Fruit fly (Drosophila melanogaster) whole organism, embryonic: ENCODE measurements around the gene p23.

ENCODE experiments used
- Asciz ChIP-seq: fragments of 200-800 bp; sonication (Bioruptor generic); optimal IDR thresholded peaks from 2 replicates; lab custom pipeline; 2017; ENCODE audit warnings: missing biosample characterization, mild to moderate bottlenecking, missing genetic modification characterization, missing genetic modification reagents
- Atf3 ChIP-seq: fragments of 200-800 bp; sonication (Bioruptor generic); optimal IDR thresholded peaks from 3 replicates; lab custom pipeline; 2016; ENCODE audit warnings: missing biosample characterization, missing genetic modification characterization
- Blimp-1 ChIP-seq: fragments of 200-800 bp; sonication (Bioruptor generic); optimal IDR thresholded peaks from 3 replicates; lab custom pipeline; 2018; ENCODE audit warnings: missing biosample characterization, missing genetic modification characterization, mild to moderate bottlenecking, moderate library complexity, missing genetic modification reagents
- C15 ChIP-seq: fragments of 200-800 bp; sonication (Bioruptor generic); IDR thresholded peaks from 3 replicates; pipeline ENCODE4 v1.3.6; 2022; ENCODE audit warnings: missing biosample characterization, missing genetic modification characterization
- CG11456 ChIP-seq: fragments of 200-800 bp; sonication (Bioruptor generic); IDR thresholded peaks from 3 replicates; pipeline ENCODE4 v1.3.6; 2022; ENCODE audit warnings: missing biosample characterization, missing genetic modification characterization
- CG11723 ChIP-seq: fragments of 200-800 bp; sonication (Bioruptor generic); optimal IDR thresholded peaks from 2 replicates; lab custom pipeline; 2017; ENCODE audit warnings: missing biosample characterization, mild to moderate bottlenecking, missing genetic modification characterization
- CG12769 ChIP-seq: fragments of 200-800 bp; sonication (Bioruptor generic); optimal IDR thresholded peaks from 2 replicates; lab custom pipeline; 2019; ENCODE audit warnings: missing biosample characterization, mild to moderate bottlenecking, missing genetic modification characterization, moderate library complexity
- CG17359 ChIP-seq: fragments of 200-800 bp; sonication (Bioruptor generic); optimal IDR thresholded peaks from 3 replicates; lab custom pipeline; 2018; ENCODE audit warnings: missing biosample characterization, mild to moderate bottlenecking, missing genetic modification characterization, moderate library complexity
- CG2129 ChIP-seq: fragments of 200-800 bp; sonication (Bioruptor generic); IDR thresholded peaks from 2 replicates; pipeline ENCODE4 v1.3.6; 2022; ENCODE audit warnings: missing biosample characterization, missing genetic modification characterization; ENCODE audit not compliant: partially characterized antibody
- CG2875 ChIP-seq: fragments of 200-800 bp; sonication (Bioruptor generic); optimal IDR thresholded peaks from 2 replicates; lab custom pipeline; 2017; ENCODE audit warnings: missing biosample characterization, mild to moderate bottlenecking, missing genetic modification characterization, missing genetic modification reagents
- CG30431 ChIP-seq: fragments of 200-800 bp; sonication (Bioruptor generic); optimal IDR thresholded peaks from 2 replicates; lab custom pipeline; 2017; ENCODE audit warnings: missing biosample characterization, missing genetic modification characterization
- CG31365 ChIP-seq: fragments of 200-800 bp; sonication (Bioruptor generic); optimal IDR thresholded peaks from 2 replicates; lab custom pipeline; 2018; ENCODE audit warnings: missing biosample characterization, mild to moderate bottlenecking, missing genetic modification characterization
- CG31441 ChIP-seq: fragments of 200-800 bp; sonication (Bioruptor generic); IDR thresholded peaks from 2 replicates; pipeline ENCODE4 v1.3.6; 2022; ENCODE audit warnings: missing biosample characterization, missing genetic modification characterization
- CG33557 ChIP-seq: fragments of 200-800 bp; sonication (Bioruptor generic); optimal IDR thresholded peaks from 2 replicates; lab custom pipeline; 2019; ENCODE audit warnings: missing biosample characterization, mild to moderate bottlenecking, missing genetic modification characterization, moderate library complexity
- CG3995 ChIP-seq: fragments of 200-800 bp; sonication (Bioruptor generic); optimal IDR thresholded peaks from 3 replicates; lab custom pipeline; 2016; ENCODE audit warnings: missing biosample characterization, missing genetic modification characterization
- CG6654 ChIP-seq: fragments of 200-800 bp; sonication (Bioruptor generic); optimal IDR thresholded peaks from 2 replicates; lab custom pipeline; 2017; ENCODE audit warnings: missing biosample characterization, mild to moderate bottlenecking, missing genetic modification characterization
- CG6791 ChIP-seq: fragments of 200-800 bp; sonication (Bioruptor generic); IDR thresholded peaks from 3 replicates; pipeline ENCODE4 v1.3.6; 2022; ENCODE audit warnings: missing biosample characterization, missing genetic modification characterization; ENCODE audit not compliant: partially characterized antibody
- CG7357 ChIP-seq: fragments of 200-800 bp; sonication (Bioruptor generic); IDR thresholded peaks from 3 replicates; pipeline ENCODE4 v1.3.6; 2022; ENCODE audit warnings: missing biosample characterization, missing genetic modification characterization
- CG9437 ChIP-seq: fragments of 200-800 bp; sonication (Bioruptor generic); optimal IDR thresholded peaks from 2 replicates; lab custom pipeline; 2018; ENCODE audit warnings: missing biosample characterization, mild to moderate bottlenecking, missing genetic modification characterization
- Chrac-16 ChIP-seq: fragments of 200-800 bp; sonication (Bioruptor generic); optimal IDR thresholded peaks from 3 replicates; lab custom pipeline; 2016; ENCODE audit warnings: missing biosample characterization, missing genetic modification characterization
- CrebB ChIP-seq: fragments of 200-800 bp; sonication (Bioruptor generic); optimal IDR thresholded peaks from 3 replicates; lab custom pipeline; 2018; ENCODE audit warnings: missing biosample characterization, mild to moderate bottlenecking, missing genetic modification characterization
- Ets65A ChIP-seq: fragments of 200-800 bp; sonication (Bioruptor generic); peaks from one replicate; lab custom pipeline; 2016; ENCODE audit warnings: missing biosample characterization, missing genetic modification characterization
- Neu2 ChIP-seq: fragments of 200-800 bp; sonication (Bioruptor generic); optimal IDR thresholded peaks from 3 replicates; lab custom pipeline; 2016; ENCODE audit warnings: missing biosample characterization, missing genetic modification characterization, borderline replicate concordance
- Nf-YB ChIP-seq: fragments of 200-800 bp; sonication (Bioruptor generic); optimal IDR thresholded peaks from 3 replicates; lab custom pipeline; 2019; ENCODE audit warnings: missing biosample characterization, mild to moderate bottlenecking, missing genetic modification characterization, moderate library complexity
- Opbp ChIP-seq: fragments of 200-800 bp; sonication (Bioruptor generic); IDR thresholded peaks from 3 replicates; pipeline ENCODE4 v1.3.6; 2022; ENCODE audit warnings: missing biosample characterization, missing genetic modification characterization; ENCODE audit not compliant: partially characterized antibody
- Pdp1 ChIP-seq, 2 experiments: fragments of 200-800 bp; sonication (Bioruptor generic); optimal IDR thresholded peaks; 3 replicates each; lab custom pipeline; 2016; ENCODE audit warnings: missing biosample characterization in 2 of 2, missing genetic modification characterization in 2 of 2, mild to moderate bottlenecking in 1 of 2, moderate library complexity in 1 of 2
- amos ChIP-seq: fragments of 200-800 bp; sonication (Bioruptor generic); IDR thresholded peaks from 2 replicates; pipeline ENCODE4 v1.3.6; 2022; ENCODE audit warnings: missing biosample characterization, missing genetic modification characterization; ENCODE audit not compliant: partially characterized antibody
- ash1 ChIP-seq: fragments of 200-800 bp; sonication (Bioruptor generic); optimal IDR thresholded peaks from 2 replicates; lab custom pipeline; 2018; ENCODE audit warnings: missing biosample characterization, mild to moderate bottlenecking, missing genetic modification characterization
- corto ChIP-seq: fragments of 200-800 bp; sonication (Bioruptor generic); optimal IDR thresholded peaks from 2 replicates; lab custom pipeline; 2016; ENCODE audit warnings: missing biosample characterization, mild to moderate bottlenecking, missing genetic modification characterization, moderate library complexity
- cwo ChIP-seq: fragments of 200-800 bp; sonication (Bioruptor generic); optimal IDR thresholded peaks from 3 replicates; lab custom pipeline; 2017; ENCODE audit warnings: missing biosample characterization, missing genetic modification characterization, mild to moderate bottlenecking, moderate library complexity, missing genetic modification reagents
- dati ChIP-seq: fragments of 200-800 bp; sonication (Bioruptor generic); IDR thresholded peaks from 2 replicates; pipeline ENCODE4 v1.3.6; 2022; ENCODE audit warnings: missing biosample characterization, missing genetic modification characterization
- dmrt11E ChIP-seq: fragments of 200-800 bp; sonication (Bioruptor generic); optimal IDR thresholded peaks from 3 replicates; lab custom pipeline; 2018; ENCODE audit warnings: missing biosample characterization, mild to moderate bottlenecking, missing genetic modification characterization, moderate library complexity
- fd102C ChIP-seq: fragments of 200-800 bp; sonication (Bioruptor generic); optimal IDR thresholded peaks from 2 replicates; lab custom pipeline; 2018; ENCODE audit warnings: missing biosample characterization, mild to moderate bottlenecking, missing genetic modification characterization, moderate library complexity
- grau ChIP-seq: fragments of 200-800 bp; optimal IDR thresholded peaks from 3 replicates; lab custom pipeline; 2019; ENCODE audit warnings: missing biosample characterization, mild to moderate bottlenecking, missing genetic modification characterization, moderate library complexity
- gsb-n ChIP-seq: fragments of 200-800 bp; sonication (Bioruptor generic); optimal IDR thresholded peaks from 3 replicates; lab custom pipeline; 2018; ENCODE audit warnings: missing biosample characterization, mild to moderate bottlenecking, missing genetic modification characterization
- lilli ChIP-seq: fragments of 200-800 bp; sonication (Bioruptor generic); optimal IDR thresholded peaks from 3 replicates; lab custom pipeline; 2016; ENCODE audit warnings: missing biosample characterization, missing genetic modification characterization
- lola ChIP-seq, 3 experiments: fragments of >200 bp in 2 of 3; fragments of 200-800 bp in 1 of 3; sonication (Bioruptor generic) in 1 of 3; optimal IDR thresholded peaks; 2 replicates each; lab custom pipeline; 2017 to 2019; ENCODE audit warnings: missing biosample characterization in 3 of 3, missing genetic modification characterization in 3 of 3, mild to moderate bottlenecking in 1 of 3, moderate library complexity in 1 of 3
- onecut ChIP-seq: fragments of 200-800 bp; sonication (Bioruptor generic); IDR thresholded peaks from 2 replicates; pipeline ENCODE4 v1.3.6; 2022; ENCODE audit warnings: missing biosample characterization, missing genetic modification characterization
- pnt ChIP-seq: fragments of 200-800 bp; sonication (Bioruptor generic); optimal IDR thresholded peaks from 3 replicates; lab custom pipeline; 2016; ENCODE audit warnings: missing biosample characterization, missing genetic modification characterization
- ro ChIP-seq: fragments of 200-800 bp; sonication (Bioruptor generic); IDR thresholded peaks from 2 replicates; pipeline ENCODE4 v1.3.6; 2022; ENCODE audit warnings: missing biosample characterization, missing genetic modification characterization
- salm ChIP-seq: fragments of 200-800 bp; sonication (Bioruptor generic); optimal IDR thresholded peaks from 2 replicates; lab custom pipeline; 2018; ENCODE audit warnings: missing biosample characterization, mild to moderate bottlenecking, missing genetic modification characterization
- stc ChIP-seq: fragments of 200-800 bp; sonication (Bioruptor generic); IDR thresholded peaks from 2 replicates; pipeline ENCODE4 v1.3.6; 2022; ENCODE audit warnings: missing biosample characterization, missing genetic modification characterization
- stwl ChIP-seq: fragments of 200-800 bp; sonication (Bioruptor generic); optimal IDR thresholded peaks from 3 replicates; lab custom pipeline; 2018; ENCODE audit warnings: missing biosample characterization, mild to moderate bottlenecking, missing genetic modification characterization, moderate library complexity
- tgo ChIP-seq: fragments of 200-800 bp; sonication (Bioruptor generic); IDR thresholded peaks from 3 replicates; pipeline ENCODE4 v1.3.6; 2022; ENCODE audit warnings: missing biosample characterization, missing genetic modification characterization
- zen ChIP-seq: fragments of 200-800 bp; sonication (Bioruptor generic); optimal IDR thresholded peaks from 3 replicates; lab custom pipeline; 2018; ENCODE audit warnings: missing biosample characterization, mild to moderate bottlenecking, missing genetic modification characterization, moderate library complexity
- zfh1 ChIP-seq: fragments of 200-800 bp; sonication (Bioruptor generic); IDR thresholded peaks from 3 replicates; pipeline ENCODE4 v1.3.6; 2022; ENCODE audit warnings: missing biosample characterization, missing genetic modification characterization
- zfh2 ChIP-seq: fragments of 200-800 bp; sonication (Bioruptor generic); optimal IDR thresholded peaks from 2 replicates; lab custom pipeline; 2016; ENCODE audit warnings: missing biosample characterization, missing genetic modification characterization

Gene p23

DNA sequence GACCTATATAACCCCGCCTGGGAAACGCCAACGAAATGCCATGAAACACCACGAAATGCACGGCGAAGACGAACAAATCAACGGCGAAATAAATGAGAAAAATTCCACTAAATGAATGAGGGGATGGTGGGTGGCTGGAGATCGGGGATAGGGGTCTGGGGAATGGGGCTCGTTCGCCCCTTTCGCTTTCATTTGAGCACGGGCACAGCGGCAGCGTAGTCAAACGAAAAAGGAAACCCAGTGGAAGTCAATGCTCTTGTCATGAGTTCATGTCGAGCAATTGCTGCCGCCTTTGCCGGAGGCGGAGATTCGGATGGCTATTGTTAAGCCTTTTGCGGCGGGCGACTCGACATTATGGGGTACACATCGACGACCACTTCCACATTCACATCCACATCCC is 25.5 kb downstream of the p23 start (continued):
- TF ChIP-seq dmrt11E (tag; lab: Kevin White, UChicago) (no peak), Blimp-1 (peak; percentile 75), CG6791 (no peak), CG12769 (tag; lab: Kevin White, UChicago) (peak; percentile 9)
- TF ChIP-seq, all 482 proteins: peak for 2

DNA sequence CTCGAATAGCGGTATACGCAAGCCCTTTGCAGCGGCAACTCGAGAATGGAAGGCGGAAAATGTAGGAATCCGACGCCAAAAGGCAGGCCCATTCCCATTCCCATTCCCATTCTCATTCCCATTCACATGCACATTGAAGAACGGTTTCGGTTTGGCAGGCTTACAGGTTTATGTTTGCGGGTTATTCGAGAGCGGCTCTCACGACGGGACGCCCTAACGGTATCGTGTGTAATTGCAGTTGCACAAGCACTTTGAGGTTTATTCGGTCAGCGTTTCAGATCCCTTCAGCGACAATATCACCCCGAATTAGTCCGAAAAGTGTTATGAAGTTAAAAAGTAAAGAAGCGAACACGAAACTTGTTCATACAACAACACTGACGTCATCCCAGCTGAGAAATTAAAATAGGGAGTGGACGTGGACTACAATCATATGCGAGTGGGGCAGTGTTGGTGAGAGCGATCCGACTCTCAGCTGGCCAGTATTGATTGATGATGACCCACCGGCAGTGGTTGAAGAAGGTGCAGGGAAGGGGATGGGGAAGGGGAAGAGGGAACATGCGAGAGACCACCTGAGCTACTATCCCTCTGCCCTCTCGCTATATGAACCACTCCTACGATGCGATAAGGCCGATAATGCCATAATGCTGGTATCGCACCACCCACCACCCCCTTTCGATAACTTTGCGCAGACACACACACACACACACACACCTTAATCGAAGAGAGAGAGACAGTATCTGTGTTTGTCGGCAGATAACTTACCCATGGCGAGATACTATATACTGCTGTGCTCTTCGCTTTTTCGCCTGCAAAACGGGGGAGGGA is 26.7 kb downstream of the p23 start:
- TF ChIP-seq lola (GFP tag; optimal IDR thresholded peaks at IDR 0.05; lab: Kevin White, UChicago), result no peak
- no peak for TF ChIP-seq corto (GFP tag; lab: Kevin White, UChicago)
- TF ChIP-seq onecut (GFP tag; lab: Robert Waterston, UW), result peak; percentile 88
- TF ChIP-seq CG33557 (GFP tag; lab: Kevin White, UChicago), result no peak
- TF ChIP-seq CG3995 (GFP tag; lab: Kevin White, UChicago), result no peak
- no peak for TF ChIP-seq Chrac-16 (GFP tag; lab: Kevin White, UChicago)
- no peak for TF ChIP-seq C15 (GFP tag; lab: Robert Waterston, UW)
- TF ChIP-seq Neu2 (GFP tag; lab: Kevin White, UChicago), result no peak
- no peak for TF ChIP-seq CG7357 (GFP tag; lab: Robert Waterston, UW)
- no peak for TF ChIP-seq CG30431 (GFP tag; lab: Kevin White, UChicago)
- no peak for TF ChIP-seq Opbp
- no peak for TF ChIP-seq lilli
- TF ChIP-seq salm (tag; lab: Kevin White, UChicago), result no peak
- TF ChIP-seq Ets65A (GFP tag; lab: Kevin White, UChicago), result no peak
- no peak for TF ChIP-seq zfh2 (GFP tag; lab: Kevin White, UChicago)
- no peak for TF ChIP-seq CG31365 (tag; lab: Kevin White, UChicago)
- TF ChIP-seq dati, result no peak
- TF ChIP-seq CG11456 (GFP tag; lab: Robert Waterston, UW), result no peak
- no peak for TF ChIP-seq CG2129 (GFP tag; lab: Robert Waterston, UW)
- TF ChIP-seq CG9437, result no peak
- no peak for TF ChIP-seq CG11723
- no peak for TF ChIP-seq gsb-n
- peak; percentile 34 for TF ChIP-seq Atf3 (GFP tag; lab: Kevin White, UChicago)
- peak; percentile 1 for TF ChIP-seq stwl (tag; lab: Kevin White, UChicago)
- TF ChIP-seq ash1 (GFP tag; lab: Kevin White, UChicago), result peak; percentile 35
- no peak for TF ChIP-seq grau (tag; lab: Kevin White, UChicago)
- peak; percentile 36 for TF ChIP-seq CrebB
- no peak for TF ChIP-seq CG31441 (GFP tag; lab: Robert Waterston, UW)
- TF ChIP-seq cwo (GFP tag; lab: Kevin White, UChicago), result peak; percentile 73
- TF ChIP-seq Nf-YB, result peak; percentile 14
- no peak for TF ChIP-seq zen (tag; lab: Kevin White, UChicago)
- no peak for TF ChIP-seq stc (GFP tag; lab: Robert Waterston, UW)
- TF ChIP-seq CG6654 (GFP tag; lab: Kevin White, UChicago), result no peak
- TF ChIP-seq pnt (GFP tag; lab: Kevin White, UChicago), result no peak
- TF ChIP-seq tgo (GFP tag; lab: Robert Waterston, UW), result no peak
- TF ChIP-seq amos, result no peak
- TF ChIP-seq Pdp1 (GFP tag; optimal IDR thresholded peaks at IDR 0.05; lab: Kevin White, UChicago), result peak in 1 of 2 experiments; percentile 82
- no peak for TF ChIP-seq CG17359 (tag; lab: Kevin White, UChicago)
- no peak for TF ChIP-seq fd102C (GFP tag; lab: Kevin White, UChicago)
- no peak for TF ChIP-seq ro
- no peak for TF ChIP-seq zfh1 (GFP tag; lab: Robert Waterston, UW)
- no peak for TF ChIP-seq CG2875
- no peak for TF ChIP-seq Asciz
